1 fruit fly cellular context compared by ENCODE assay signal in the genomic region with DNA sequence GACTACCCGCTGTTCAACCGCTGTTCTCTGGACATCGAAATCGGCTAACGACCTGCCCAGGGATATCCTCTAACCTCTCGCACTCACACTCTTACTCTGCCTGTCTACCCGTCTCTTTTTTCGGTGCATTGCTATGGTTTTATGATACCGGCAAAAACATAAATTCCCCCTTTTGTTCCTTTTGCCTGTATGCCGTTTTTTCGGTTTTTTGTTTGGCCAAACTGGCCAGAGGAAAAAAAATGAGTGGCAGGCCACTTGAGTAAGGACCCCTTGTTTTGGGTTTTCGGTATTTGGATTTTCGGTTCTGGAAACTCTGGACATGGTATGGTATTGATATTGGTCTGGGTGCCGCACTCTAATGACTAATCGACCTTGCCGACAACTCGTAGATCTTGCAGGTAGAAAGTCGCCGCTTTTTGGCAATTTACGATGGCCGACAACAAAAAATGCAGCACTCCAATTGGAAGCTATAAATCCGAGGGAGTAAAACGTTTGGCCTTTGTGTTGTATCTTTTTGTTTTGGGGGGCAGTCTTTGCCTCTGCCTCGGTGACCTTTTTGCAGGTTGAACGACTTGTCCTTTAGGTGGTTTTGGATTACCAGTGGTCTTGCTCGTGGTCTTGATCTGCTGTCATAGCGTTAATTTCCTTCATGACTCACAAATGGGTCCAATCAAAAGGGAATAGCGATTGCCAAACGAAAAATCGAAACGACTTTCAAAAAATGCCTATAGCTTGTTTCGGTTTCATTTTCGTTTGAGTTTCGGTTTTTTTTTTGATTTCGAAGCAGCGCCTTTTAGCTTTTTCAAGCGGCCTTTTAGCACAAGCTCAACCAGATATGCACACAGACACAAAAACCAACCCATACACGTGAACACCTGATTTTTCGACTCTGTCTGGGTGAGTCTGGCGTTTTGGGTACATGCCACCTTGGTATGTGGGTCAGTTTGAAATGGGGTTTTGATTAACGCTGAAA.
TF ChIP-seq lines count a peak whose summit lies in the region.

No protein-coding gene starts in this region.

TF ChIP-seq in whole organism, embryonic, 481 proteins besides CTCF, POLR2A, EP300 and RAD21 (continued from another document):
- TF ChIP-seq CG3163 (GFP tag; optimal IDR thresholded peaks at IDR 0.05; lab: Kevin White, UChicago), result no peak
- peak; percentile 12 for TF ChIP-seq CG1832 (GFP tag; optimal IDR thresholded peaks at IDR 0.05; lab: Kevin White, UChicago)
- peak; percentile 26; the same call in 1 of the 2 replicates for TF ChIP-seq CG4360 (GFP tag; IDR thresholded peaks at IDR 0.05; lab: Robert Waterston, UW)
- TF ChIP-seq tll (GFP tag; optimal IDR thresholded peaks at IDR 0.05; lab: Kevin White, UChicago), result peak in 1 of 2 experiments; percentile 90
